Fruit fly (Drosophila melanogaster) whole organism, embryonic: ENCODE results near the gene haf.

ENCODE experiments used
- Aef1 ChIP-seq: fragments of 200-800 bp; sonication (Bioruptor generic); IDR thresholded peaks from 3 replicates; pipeline ENCODE4 v1.3.6; 2022; ENCODE audit warnings: missing biosample characterization, missing genetic modification characterization
- Awh ChIP-seq: fragments of 200-800 bp; sonication (Bioruptor generic); IDR thresholded peaks from 2 replicates; pipeline ENCODE4, ENCODE4 v1.3.6; 2022; ENCODE audit warnings: missing biosample characterization, missing genetic modification characterization
- BEAF-32 ChIP-seq: fragments of 200-800 bp; sonication (Bioruptor generic); optimal IDR thresholded peaks from 3 replicates; lab custom pipeline; 2017; ENCODE audit warnings: missing biosample characterization, missing genetic modification characterization, mild to moderate bottlenecking, moderate library complexity, missing genetic modification reagents
- Bdp1 ChIP-seq: fragments of 200-800 bp; sonication (Bioruptor generic); optimal IDR thresholded peaks from 3 replicates; lab custom pipeline; 2016; ENCODE audit warnings: missing biosample characterization, missing genetic modification characterization
- Bteb2 ChIP-seq: fragments of 200-800 bp; sonication (Bioruptor generic); optimal IDR thresholded peaks from 2 replicates; lab custom pipeline; 2016; ENCODE audit warnings: missing biosample characterization, missing genetic modification characterization
- CG10147 ChIP-seq: fragments of 200-800 bp; sonication (Bioruptor generic); optimal IDR thresholded peaks from 2 replicates; lab custom pipeline; 2019; ENCODE audit warnings: missing biosample characterization, mild to moderate bottlenecking, missing genetic modification characterization, moderate library complexity
- CG10267 ChIP-seq: fragments of 200-800 bp; sonication (Bioruptor generic); optimal IDR thresholded peaks from 2 replicates; lab custom pipeline; 2018; ENCODE audit warnings: missing biosample characterization, mild to moderate bottlenecking, missing genetic modification characterization, moderate library complexity
- CG10565 ChIP-seq: fragments of 200-800 bp; sonication (Bioruptor generic); optimal IDR thresholded peaks from 3 replicates; lab custom pipeline; 2016; ENCODE audit warnings: missing biosample characterization, mild to moderate bottlenecking, missing genetic modification characterization
- CG11093 ChIP-seq: fragments of 200-800 bp; sonication (Bioruptor generic); IDR thresholded peaks from 3 replicates; pipeline ENCODE4 v1.3.6; 2022; ENCODE audit warnings: missing biosample characterization, missing genetic modification characterization
- CG11695 ChIP-seq: fragments of 200-800 bp; sonication (Bioruptor generic); IDR thresholded peaks from 3 replicates; pipeline ENCODE4 v1.3.6; 2022; ENCODE audit warnings: missing biosample characterization, missing genetic modification characterization
- CG12391 ChIP-seq: fragments of 200-800 bp; sonication (Bioruptor generic); optimal IDR thresholded peaks from 3 replicates; lab custom pipeline; 2018; ENCODE audit warnings: missing biosample characterization, mild to moderate bottlenecking, missing genetic modification characterization, moderate library complexity
- CG13123 ChIP-seq: fragments of 200-800 bp; sonication (Bioruptor generic); optimal IDR thresholded peaks from 2 replicates; lab custom pipeline; 2016; ENCODE audit warnings: missing biosample characterization, missing genetic modification characterization
- CG14710 ChIP-seq: fragments of 200-800 bp; sonication (Bioruptor generic); optimal IDR thresholded peaks from 3 replicates; lab custom pipeline; 2019; ENCODE audit warnings: missing biosample characterization, mild to moderate bottlenecking, missing genetic modification characterization, moderate library complexity
- CG1529 ChIP-seq: fragments of 200-800 bp; sonication (Bioruptor generic); optimal IDR thresholded peaks from 3 replicates; lab custom pipeline; 2018; ENCODE audit warnings: missing biosample characterization, missing genetic modification characterization
- CG15514 ChIP-seq: fragments of 200-800 bp; sonication (Bioruptor generic); optimal IDR thresholded peaks from 3 replicates; lab custom pipeline; 2017; ENCODE audit warnings: missing biosample characterization, missing genetic modification characterization, mild to moderate bottlenecking, moderate library complexity, missing genetic modification reagents
- CG1602 ChIP-seq: fragments of 200-800 bp; sonication (Bioruptor generic); optimal IDR thresholded peaks from 3 replicates; lab custom pipeline; 2016; ENCODE audit warnings: missing biosample characterization, missing genetic modification characterization
- CG17385 ChIP-seq: fragments of 200-800 bp; sonication (Bioruptor generic); optimal IDR thresholded peaks from 3 replicates; lab custom pipeline; 2018; ENCODE audit warnings: missing biosample characterization, mild to moderate bottlenecking, missing genetic modification characterization
- CG2120 ChIP-seq: fragments of 200-800 bp; sonication (Bioruptor generic); optimal IDR thresholded peaks from 3 replicates; lab custom pipeline; 2016; ENCODE audit warnings: missing biosample characterization, missing genetic modification characterization
- CG30431 ChIP-seq: fragments of 200-800 bp; sonication (Bioruptor generic); optimal IDR thresholded peaks from 2 replicates; lab custom pipeline; 2017; ENCODE audit warnings: missing biosample characterization, missing genetic modification characterization
- CG31441 ChIP-seq: fragments of 200-800 bp; sonication (Bioruptor generic); IDR thresholded peaks from 2 replicates; pipeline ENCODE4 v1.3.6; 2022; ENCODE audit warnings: missing biosample characterization, missing genetic modification characterization
- CG32772 ChIP-seq: fragments of 200-800 bp; sonication (Bioruptor generic); IDR thresholded peaks from 2 replicates; pipeline ENCODE4 v1.3.6; 2022; ENCODE audit warnings: missing biosample characterization, missing genetic modification characterization
- CG4282 ChIP-seq: fragments of 200-800 bp; sonication (Bioruptor generic); optimal IDR thresholded peaks from 2 replicates; lab custom pipeline; 2016; ENCODE audit warnings: missing biosample characterization, missing genetic modification characterization
- CG6683 ChIP-seq: fragments of 200-800 bp; sonication (Bioruptor generic); optimal IDR thresholded peaks from 2 replicates; lab custom pipeline; 2017; ENCODE audit warnings: missing biosample characterization, mild to moderate bottlenecking, missing genetic modification characterization, missing genetic modification reagents
- CG8388 ChIP-seq: fragments of 200-800 bp; sonication (Bioruptor generic); optimal IDR thresholded peaks from 2 replicates; lab custom pipeline; 2019; ENCODE audit warnings: missing biosample characterization, mild to moderate bottlenecking, missing genetic modification characterization, moderate library complexity
- CG9609 ChIP-seq: fragments of 200-800 bp; sonication (Bioruptor generic); optimal IDR thresholded peaks from 3 replicates; lab custom pipeline; 2016; ENCODE audit warnings: missing biosample characterization, missing genetic modification characterization
- CG9932 ChIP-seq: fragments of 200-800 bp; sonication (Bioruptor generic); IDR thresholded peaks from 2 replicates; pipeline ENCODE4 v1.3.6; 2022; ENCODE audit warnings: missing biosample characterization, missing genetic modification characterization
- Ets65A ChIP-seq: fragments of 200-800 bp; sonication (Bioruptor generic); peaks from one replicate; lab custom pipeline; 2016; ENCODE audit warnings: missing biosample characterization, missing genetic modification characterization
- Ets97D ChIP-seq: fragments of 200-800 bp; sonication (Bioruptor generic); optimal IDR thresholded peaks from 3 replicates; lab custom pipeline; 2016; ENCODE audit warnings: missing biosample characterization, missing genetic modification characterization
- Gsc ChIP-seq: fragments of 200-800 bp; sonication (Bioruptor generic); IDR thresholded peaks from 2 replicates; pipeline ENCODE4 v1.3.6; 2022; ENCODE audit warnings: missing biosample characterization, missing genetic modification characterization
- H15 ChIP-seq: fragments of 200-800 bp; sonication (Bioruptor generic); IDR thresholded peaks from 3 replicates; pipeline ENCODE4 v1.3.6; 2022; ENCODE audit warnings: missing biosample characterization, missing genetic modification characterization
- HHEX ChIP-seq: fragments of 200-800 bp; sonication (Bioruptor generic); optimal IDR thresholded peaks from 3 replicates; lab custom pipeline; 2017; ENCODE audit warnings: missing biosample characterization, mild to moderate bottlenecking, missing genetic modification characterization, missing genetic modification reagents
- HmgZ ChIP-seq: fragments of 200-800 bp; sonication (Bioruptor generic); optimal IDR thresholded peaks from 2 replicates; lab custom pipeline; 2018; ENCODE audit warnings: missing biosample characterization, mild to moderate bottlenecking, missing genetic modification characterization
- Hmr ChIP-seq: fragments of 200-800 bp; sonication (Bioruptor generic); optimal IDR thresholded peaks from 3 replicates; lab custom pipeline; 2017; ENCODE audit warnings: mild to moderate bottlenecking, missing biosample characterization, missing genetic modification reagents, missing genetic modification characterization
- Spps ChIP-seq: fragments of 200-800 bp; sonication (Bioruptor generic); optimal IDR thresholded peaks from 2 replicates; lab custom pipeline; 2018; ENCODE audit warnings: missing biosample characterization, mild to moderate bottlenecking, missing genetic modification characterization
- Vsx1 ChIP-seq: fragments of 200-800 bp; sonication (Bioruptor generic); optimal IDR thresholded peaks from 2 replicates; lab custom pipeline; 2017; ENCODE audit warnings: missing biosample characterization, mild to moderate bottlenecking, missing genetic modification characterization, missing genetic modification reagents
- br ChIP-seq: fragments of >200 bp; optimal IDR thresholded peaks from 2 replicates; lab custom pipeline; 2017
- caup ChIP-seq: fragments of 200-800 bp; sonication (Bioruptor generic); optimal IDR thresholded peaks from 3 replicates; lab custom pipeline; 2017; ENCODE audit warnings: missing biosample characterization, mild to moderate bottlenecking, missing genetic modification characterization, moderate library complexity; ENCODE audit not compliant: severe bottlenecking
- fd3F ChIP-seq: fragments of 200-800 bp; sonication (Bioruptor generic); optimal IDR thresholded peaks from 2 replicates; lab custom pipeline; 2018; ENCODE audit warnings: missing biosample characterization, mild to moderate bottlenecking, missing genetic modification characterization, moderate library complexity
- fd96Cb ChIP-seq: fragments of 200-800 bp; sonication (Bioruptor generic); optimal IDR thresholded peaks from 2 replicates; lab custom pipeline; 2018; ENCODE audit warnings: missing biosample characterization, mild to moderate bottlenecking, missing genetic modification characterization, moderate library complexity
- ftz-f1 ChIP-seq: fragments of 200-800 bp; sonication (Bioruptor generic); optimal IDR thresholded peaks from 2 replicates; lab custom pipeline; 2016; ENCODE audit warnings: missing biosample characterization, missing genetic modification characterization
- gem ChIP-seq: fragments of 200-800 bp; sonication (Bioruptor generic); optimal IDR thresholded peaks from 2 replicates; lab custom pipeline; 2019; ENCODE audit warnings: missing biosample characterization, mild to moderate bottlenecking, missing genetic modification characterization, moderate library complexity
- gsb-n ChIP-seq: fragments of 200-800 bp; sonication (Bioruptor generic); optimal IDR thresholded peaks from 3 replicates; lab custom pipeline; 2018; ENCODE audit warnings: missing biosample characterization, mild to moderate bottlenecking, missing genetic modification characterization
- lab ChIP-seq: fragments of 200-800 bp; sonication (Bioruptor generic); optimal IDR thresholded peaks from 3 replicates; lab custom pipeline; 2017; ENCODE audit warnings: missing biosample characterization, missing genetic modification characterization, mild to moderate bottlenecking, moderate library complexity, missing genetic modification reagents
- nmo ChIP-seq: fragments of 200-800 bp; sonication (Bioruptor generic); optimal IDR thresholded peaks from 2 replicates; lab custom pipeline; 2018; ENCODE audit warnings: missing biosample characterization, mild to moderate bottlenecking, missing genetic modification characterization, moderate library complexity
- pho ChIP-seq: fragments of 200-800 bp; sonication (Bioruptor generic); optimal IDR thresholded peaks from 2 replicates; lab custom pipeline; 2016; ENCODE audit warnings: missing biosample characterization, missing genetic modification characterization
- phol ChIP-seq: fragments of 200-800 bp; sonication (Bioruptor generic); optimal IDR thresholded peaks from 3 replicates; lab custom pipeline; 2018; ENCODE audit warnings: missing biosample characterization, mild to moderate bottlenecking, missing genetic modification characterization, moderate library complexity
- pita ChIP-seq: fragments of 200-800 bp; sonication (Bioruptor generic); optimal IDR thresholded peaks from 2 replicates; lab custom pipeline; 2017; ENCODE audit warnings: missing biosample characterization, mild to moderate bottlenecking, missing genetic modification characterization
- ranshi ChIP-seq: fragments of 200-800 bp; sonication (Bioruptor generic); IDR thresholded peaks from 2 replicates; pipeline ENCODE4 v1.3.6; 2022; ENCODE audit warnings: missing biosample characterization, missing genetic modification characterization
- tll ChIP-seq, 2 experiments: fragments of 200-800 bp in 1 of 2; fragments of >200 bp in 1 of 2; sonication (Bioruptor generic) in 1 of 2; optimal IDR thresholded peaks; 2 replicates each; lab custom pipeline; 2017 to 2019; ENCODE audit warnings: missing biosample characterization in 2 of 2, missing genetic modification characterization in 2 of 2, mild to moderate bottlenecking in 1 of 2, moderate library complexity in 1 of 2
- wdn ChIP-seq: fragments of 200-800 bp; sonication (Bioruptor generic); IDR thresholded peaks from 2 replicates; pipeline ENCODE4 v1.3.6; 2022; ENCODE audit warnings: missing biosample characterization, missing genetic modification characterization
- wor ChIP-seq: fragments of 200-800 bp; sonication (Bioruptor generic); IDR thresholded peaks from 2 replicates; pipeline ENCODE4 v1.3.6; 2022; ENCODE audit warnings: missing biosample characterization, missing genetic modification characterization

Gene haf

DNA sequence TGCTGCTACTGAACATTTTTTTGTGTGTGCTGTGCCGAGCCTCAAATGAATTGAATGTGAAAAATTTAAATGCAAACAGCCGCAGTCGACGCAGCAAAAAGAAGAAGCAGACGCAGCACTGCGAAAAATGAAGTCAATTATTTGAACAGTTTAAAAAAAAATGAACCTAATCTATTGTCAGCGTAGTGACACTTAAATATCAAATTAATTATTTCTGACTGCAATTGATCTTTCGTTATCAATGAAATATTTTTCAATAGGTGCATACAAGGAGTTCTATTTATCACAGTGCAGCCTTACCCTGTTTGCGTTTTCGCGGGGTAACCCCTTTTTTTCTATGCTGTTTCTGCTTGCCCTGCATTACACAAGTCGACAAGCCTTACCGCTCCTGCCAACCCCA is 20.7 kb downstream of the haf start (continued):
- TF ChIP-seq CG4282 (GFP tag; lab: Kevin White, UChicago) (no peak), CG31441 (GFP tag; lab: Robert Waterston, UW) (peak; percentile 65), CG1529 (GFP tag; lab: Kevin White, UChicago) (no peak), Hmr (GFP tag; lab: Kevin White, UChicago) (no peak), nmo (GFP tag; lab: Kevin White, UChicago) (peak; percentile 48), phol (tag; lab: Kevin White, UChicago) (peak; percentile 59), CG1602 (no peak), fd3F (GFP tag; lab: Kevin White, UChicago) (no peak), wor (GFP tag; lab: Robert Waterston, UW) (peak; percentile 33; the same call in 1 of the 2 replicates), fd96Cb (tag; lab: Kevin White, UChicago) (peak; percentile 24), wdn (GFP tag; lab: Robert Waterston, UW) (no peak), CG15514 (GFP tag; lab: Kevin White, UChicago) (no peak), CG13123 (GFP tag; lab: Kevin White, UChicago) (no peak), H15 (peak; percentile 41; the same call in 1 of the 3 replicates), CG30431 (no peak), CG32772 (GFP tag; lab: Robert Waterston, UW) (peak; percentile 44; the same call in 1 of the 2 replicates), CG12391 (tag; lab: Kevin White, UChicago) (no peak), CG10267 (tag; lab: Kevin White, UChicago) (no peak), ftz-f1 (GFP tag; lab: Kevin White, UChicago) (no peak), lab (GFP tag; lab: Kevin White, UChicago) (peak; percentile 49), CG14710 (no peak), HmgZ (no peak), pho (GFP tag; lab: Kevin White, UChicago) (no peak), CG10565 (GFP tag; lab: Kevin White, UChicago) (no peak), Aef1 (GFP tag; lab: Robert Waterston, UW) (no peak; the same call in 2 of the 3 replicates), CG6683 (no peak), gem (tag; lab: Kevin White, UChicago) (peak; percentile 39), HHEX (peak; percentile 42), Bdp1 (GFP tag; lab: Kevin White, UChicago) (no peak), Ets65A (no peak), Bteb2 (no peak), Vsx1 (GFP tag; lab: Kevin White, UChicago) (no peak), CG9609 (GFP tag; lab: Kevin White, UChicago) (no peak), CG11695 (GFP tag; lab: Robert Waterston, UW) (no peak), CG10147 (no peak), CG8388 (GFP tag; lab: Kevin White, UChicago) (peak; percentile 37), pita (GFP tag; lab: Kevin White, UChicago) (no peak), CG9932 (GFP tag; lab: Robert Waterston, UW) (no peak), ranshi (GFP tag; lab: Robert Waterston, UW) (0 out of 2 replicates have a peak, but pooled peaks have one; percentile 16), Awh (GFP tag; lab: Robert Waterston, UW) (peak; percentile 57; the same call in 1 of the 2 replicates), BEAF-32 (GFP tag; lab: Kevin White, UChicago) (no peak), tll (GFP tag; optimal IDR thresholded peaks at IDR 0.05; lab: Kevin White, UChicago) (no peak), CG11093 (GFP tag; lab: Robert Waterston, UW) (0 out of 3 replicates have a peak, but pooled peaks have one; percentile 50), CG2120 (GFP tag; lab: Kevin White, UChicago) (no peak), gsb-n (no peak), Ets97D (GFP tag; lab: Kevin White, UChicago) (no peak), br (lab: Kevin White, UChicago) (no peak), Spps (tag; lab: Kevin White, UChicago) (no peak), CG17385 (GFP tag; lab: Kevin White, UChicago) (peak; percentile 9), caup (no peak), Gsc (GFP tag; lab: Robert Waterston, UW) (peak; percentile 42; the same call in 1 of the 2 replicates)
